Worm (Caenorhabditis elegans): ENCODE results near the gene C35D10.3.

DNA sequence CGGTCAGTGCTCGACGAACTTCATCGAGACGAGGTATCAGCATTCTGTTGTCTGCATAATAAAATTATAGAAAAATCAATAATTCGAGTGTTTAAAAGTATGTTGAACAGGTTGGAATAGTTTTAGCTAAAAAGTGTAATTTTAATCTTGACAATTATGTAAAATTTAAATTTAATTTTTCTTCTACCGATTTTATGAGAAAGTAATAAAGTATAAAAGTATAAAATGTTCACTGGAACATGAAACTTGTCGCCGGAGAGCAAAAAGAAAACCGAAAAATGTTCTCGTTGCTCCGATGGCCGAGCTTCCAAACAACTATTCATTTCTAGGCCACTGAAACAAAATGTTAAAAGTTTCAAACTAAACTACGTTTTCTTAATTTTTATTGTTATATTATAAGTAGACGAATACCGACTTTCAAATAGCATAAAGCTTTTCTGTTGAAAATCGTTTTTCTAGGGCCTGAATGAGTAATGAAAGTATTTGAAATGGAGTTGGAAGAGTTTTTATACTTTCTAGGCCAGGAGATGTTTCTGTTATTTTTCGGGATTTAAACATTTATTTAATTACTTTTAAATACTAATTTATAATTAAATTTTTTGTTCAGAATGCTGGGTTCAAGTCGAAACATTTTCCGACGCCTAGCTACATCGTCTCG, 6.8 kb upstream of the C35D10.3 start, which contains the start of the genes C35D10.10 and C35D10.5:
- TF ChIP-seq ttx-3 (tag; optimal IDR thresholded peaks at IDR 0.05) (no peak), dmd-4 (tag; optimal IDR thresholded peaks at IDR 0.05; ENCODE audit: borderline replicate concordance) (no peak), elt-4 (tag; optimal IDR thresholded peaks at IDR 0.05) (no peak), hlh-6 (tag; optimal IDR thresholded peaks at IDR 0.05) (no peak), ceh-22 (tag; optimal IDR thresholded peaks at IDR 0.05) (no peak), fkh-10 (GFP tag; optimal IDR thresholded peaks at IDR 0.05) (no peak), ref-2 (tag; optimal IDR thresholded peaks at IDR 0.05) (no peak), ama-1 (optimal IDR thresholded peaks at IDR 0.05) (no peak), nfya-1 (tag; optimal IDR thresholded peaks at IDR 0.05) (no peak), unc-86 (tag; optimal IDR thresholded peaks at IDR 0.05) (no peak), lin-11 (tag; optimal IDR thresholded peaks at IDR 0.05) (no peak), dve-1 (tag; optimal IDR thresholded peaks at IDR 0.05) (no peak), syd-9 (tag; optimal IDR thresholded peaks at IDR 0.05) (no peak)
